Worm (Caenorhabditis elegans) whole organism, midembryonic: Measurements from ENCODE around the gene glb-13.
A peak's percentile ranks its signal among the peaks of the same experiment; 100 is the strongest.

ENCODE experiments used
- T22C8.4 ChIP-seq: fragments of 200-800 bp; sonication (Bioruptor generic); IDR thresholded peaks from 2 replicates; pipeline ENCODE4 v1.3.6; 2022; ENCODE audit warnings: missing genetic modification characterization, missing compliant biosample characterization
- cog-1 ChIP-seq: sonication (generic microtip); optimal IDR thresholded peaks from 2 replicates; lab custom pipeline; 2016; ENCODE audit warnings: missing genetic modification characterization, missing compliant biosample characterization
- flt-1 ChIP-seq: fragments of 200-800 bp; sonication (Bioruptor generic); IDR thresholded peaks from 2 replicates; pipeline ENCODE4 v1.3.6; 2022; ENCODE audit warnings: missing genetic modification characterization, missing compliant biosample characterization
- klf-2 ChIP-seq: fragments of 200-800 bp; sonication (Bioruptor generic); conservative IDR thresholded peaks from 2 replicates; pipeline ENCODE4 v1.3.6; 2022; ENCODE audit warnings: missing genetic modification reagents, missing genetic modification characterization, missing compliant biosample characterization
- med-1 ChIP-seq: sonication (generic microtip); optimal IDR thresholded peaks from 2 replicates; lab custom pipeline; 2017; ENCODE audit warnings: missing genetic modification characterization, mild to moderate bottlenecking, missing compliant biosample characterization, antibody characterized with exemption, missing genetic modification reagents; ENCODE audit not compliant: insufficient read depth
- ref-1 ChIP-seq: fragments of 200-800 bp; sonication (Bioruptor generic); conservative IDR thresholded peaks from 2 replicates; pipeline ENCODE4 v1.3.6; 2022; ENCODE audit warnings: missing genetic modification reagents, missing genetic modification characterization, missing compliant biosample characterization
- tab-1 ChIP-seq: fragments of 200-800 bp; sonication (Bioruptor generic); IDR thresholded peaks from 2 replicates; pipeline ENCODE4 v1.3.6; 2022; ENCODE audit warnings: missing genetic modification characterization, missing compliant biosample characterization
- ztf-23 ChIP-seq: fragments of 200-800 bp; sonication (Bioruptor generic); IDR thresholded peaks from 2 replicates; pipeline ENCODE4 v1.3.6; 2022; ENCODE audit warnings: missing genetic modification reagents, missing genetic modification characterization, missing compliant biosample characterization
- ztf-29 ChIP-seq: fragments of 200-800 bp; sonication (Bioruptor generic); IDR thresholded peaks from 2 replicates; pipeline ENCODE4 v1.3.6; 2022; ENCODE audit warnings: missing genetic modification reagents, missing genetic modification characterization, missing compliant biosample characterization

The glb-13 gene

DNA sequence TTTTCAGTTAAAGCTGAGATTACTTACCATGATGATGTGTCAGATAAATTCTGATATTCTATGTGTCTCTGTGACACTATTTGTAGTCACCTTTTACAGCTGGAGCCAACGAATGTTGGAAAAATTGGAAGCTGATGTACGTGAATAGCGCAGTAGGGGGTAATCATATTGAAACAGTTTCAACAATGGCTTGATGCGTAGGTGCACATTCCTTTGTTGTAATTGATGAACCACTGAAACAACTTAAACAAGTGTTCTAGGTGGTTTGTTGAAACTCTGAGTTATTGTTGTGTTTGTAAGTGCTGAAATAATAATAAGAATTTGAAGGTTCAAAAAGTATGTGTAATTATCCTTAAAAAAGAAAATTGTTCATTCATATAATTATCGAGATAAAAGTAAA, 21.6 kb downstream of the glb-13 start, which contains the start of gene nspc-12:
nspc-12 (minus strand) TSS at position 101 of the 400 bp plus-strand sequence.
- TF ChIP-seq cog-1 (tag; lab: Kevin White, UChicago) (no peak), flt-1 (GFP tag; lab: Robert Waterston, UW) (no peak), T22C8.4 (GFP tag; lab: Robert Waterston, UW) (no peak), klf-2 (no peak), tab-1 (GFP tag; lab: Robert Waterston, UW) (no peak), ztf-23 (GFP tag; lab: Robert Waterston, UW) (no peak), med-1 (GFP tag; lab: Kevin White, UChicago) (no peak), ref-1 (GFP tag; lab: Robert Waterston, UW) (no peak), ztf-29 (GFP tag; lab: Robert Waterston, UW) (no peak)

DNA sequence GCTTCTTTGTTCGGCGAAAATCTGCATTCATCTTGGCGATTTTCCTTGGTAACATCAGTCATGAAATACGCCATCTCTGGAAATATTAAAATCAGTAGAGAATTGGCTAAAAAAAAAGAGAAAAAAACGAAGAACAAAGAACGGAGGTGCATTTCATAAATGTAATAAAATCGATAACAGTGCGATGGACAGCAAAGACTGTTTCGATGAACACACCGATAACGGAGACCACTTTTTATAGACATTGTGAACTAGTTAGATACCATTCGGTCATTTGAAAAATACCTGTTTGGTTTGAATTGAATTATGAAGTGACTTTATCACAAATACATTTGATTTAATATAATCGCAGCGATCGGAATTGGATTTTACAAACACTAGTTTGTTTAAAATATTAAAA, 25.3 kb downstream of the glb-13 start, which contains the start of gene F42F12.4:
F42F12.4 (minus strand) TSS at position 76 of the 400 bp plus-strand sequence.
- no peak for TF ChIP-seq med-1 (GFP tag; lab: Kevin White, UChicago)
- no peak for TF ChIP-seq ztf-29 (GFP tag; lab: Robert Waterston, UW)
- no peak for TF ChIP-seq klf-2
- TF ChIP-seq tab-1 (GFP tag; lab: Robert Waterston, UW): no peak
- TF ChIP-seq ref-1 (GFP tag; lab: Robert Waterston, UW): no peak
- no peak for TF ChIP-seq ztf-23 (GFP tag; lab: Robert Waterston, UW)
- no peak for TF ChIP-seq cog-1 (tag; lab: Kevin White, UChicago)
- TF ChIP-seq T22C8.4 (GFP tag; lab: Robert Waterston, UW): no peak
- no peak for TF ChIP-seq flt-1 (GFP tag; lab: Robert Waterston, UW)

DNA sequence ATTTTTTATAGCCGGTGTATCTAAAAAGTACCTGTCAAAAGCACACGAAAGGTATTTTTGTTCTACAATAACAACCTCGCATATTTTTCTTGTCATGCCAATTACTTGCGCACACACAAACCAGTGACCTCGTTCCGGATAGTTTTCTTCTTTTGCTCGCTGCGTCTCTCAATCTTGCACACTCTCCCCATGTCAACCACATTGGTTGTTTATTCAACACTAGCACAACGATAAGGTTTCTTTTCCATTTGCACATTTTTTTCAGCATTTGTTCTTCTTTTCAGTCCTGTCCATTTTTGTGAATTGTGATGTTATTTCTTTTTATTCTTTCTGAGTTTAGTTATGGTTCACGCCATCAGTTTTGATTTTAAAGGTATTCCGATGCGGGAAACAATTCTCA, 28.0 kb downstream of the glb-13 start, which contains the start of gene F42F12.3:
F42F12.3 (plus strand) TSS at position 372 of the 400 bp plus-strand sequence.
- no peak for TF ChIP-seq ztf-23 (GFP tag; lab: Robert Waterston, UW)
- no peak for TF ChIP-seq cog-1 (tag; lab: Kevin White, UChicago)
- no peak for TF ChIP-seq tab-1 (GFP tag; lab: Robert Waterston, UW)
- TF ChIP-seq med-1 (GFP tag; lab: Kevin White, UChicago): no peak

DNA sequence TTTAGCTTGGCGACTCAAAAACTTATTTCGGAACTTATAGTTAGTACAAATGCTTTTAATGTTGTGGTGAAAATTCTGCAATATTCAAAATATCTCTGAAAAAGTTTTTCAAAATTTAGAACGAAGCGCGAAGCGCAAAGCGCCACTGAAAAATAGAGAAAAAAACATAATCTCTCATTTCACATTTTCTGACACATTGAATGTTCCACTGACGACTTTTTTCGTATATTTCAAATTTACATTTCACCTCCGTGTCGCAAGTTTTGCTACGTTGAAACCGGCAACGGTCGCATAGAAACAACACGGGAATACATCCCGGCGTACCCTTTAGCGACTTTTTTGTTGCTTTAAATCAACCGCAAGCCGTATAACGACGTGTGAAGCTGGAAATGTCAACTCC, 29.9 kb downstream of the glb-13 start, which contains the start of gene F42F12.14:
F42F12.14 (plus strand) TSS at position 301 of the 400 bp plus-strand sequence.
- TF ChIP-seq cog-1 (tag; lab: Kevin White, UChicago) (no peak), flt-1 (GFP tag; lab: Robert Waterston, UW) (no peak), ztf-23 (GFP tag; lab: Robert Waterston, UW) (no peak), tab-1 (GFP tag; lab: Robert Waterston, UW) (no peak), ztf-29 (GFP tag; lab: Robert Waterston, UW) (no peak), med-1 (GFP tag; lab: Kevin White, UChicago) (no peak), ref-1 (GFP tag; lab: Robert Waterston, UW) (no peak), klf-2 (no peak), T22C8.4 (GFP tag; lab: Robert Waterston, UW) (no peak)

DNA sequence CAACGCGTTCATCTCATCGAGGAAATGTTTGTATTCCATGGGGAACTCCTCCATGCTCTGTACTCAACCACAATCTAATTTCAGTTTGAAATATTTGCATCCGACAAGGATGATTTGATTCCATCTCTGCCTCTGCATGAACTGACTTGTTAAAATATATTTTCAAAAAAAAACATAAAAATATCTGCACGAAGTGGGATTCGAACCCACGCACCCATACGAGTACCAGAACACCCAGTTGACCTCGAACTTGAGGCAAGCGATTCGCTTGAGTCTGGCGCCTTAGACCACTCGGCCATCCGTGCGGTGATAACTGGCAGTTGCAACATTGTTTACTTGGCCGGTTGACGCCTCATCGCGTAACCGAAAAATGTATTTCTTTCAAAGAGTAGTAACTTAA, 30.4 kb downstream of the glb-13 start:
- TF ChIP-seq med-1 (GFP tag; lab: Kevin White, UChicago) (no peak), tab-1 (GFP tag; lab: Robert Waterston, UW) (peak; percentile 73; the same call in 1 of the 2 replicates), flt-1 (GFP tag; lab: Robert Waterston, UW) (no peak), ztf-29 (GFP tag; lab: Robert Waterston, UW) (0 out of 2 replicates have a peak, but pooled peaks have one; percentile 31), ztf-23 (GFP tag; lab: Robert Waterston, UW) (0 out of 2 replicates have a peak, but pooled peaks have one; percentile 7), ref-1 (GFP tag; lab: Robert Waterston, UW) (0 out of 2 replicates have a peak, but pooled peaks have one; percentile 21), cog-1 (tag; lab: Kevin White, UChicago) (no peak), T22C8.4 (GFP tag; lab: Robert Waterston, UW) (0 out of 2 replicates have a peak, but pooled peaks have one; percentile 19), klf-2 (no peak; the same call in 1 of the 2 replicates)

DNA sequence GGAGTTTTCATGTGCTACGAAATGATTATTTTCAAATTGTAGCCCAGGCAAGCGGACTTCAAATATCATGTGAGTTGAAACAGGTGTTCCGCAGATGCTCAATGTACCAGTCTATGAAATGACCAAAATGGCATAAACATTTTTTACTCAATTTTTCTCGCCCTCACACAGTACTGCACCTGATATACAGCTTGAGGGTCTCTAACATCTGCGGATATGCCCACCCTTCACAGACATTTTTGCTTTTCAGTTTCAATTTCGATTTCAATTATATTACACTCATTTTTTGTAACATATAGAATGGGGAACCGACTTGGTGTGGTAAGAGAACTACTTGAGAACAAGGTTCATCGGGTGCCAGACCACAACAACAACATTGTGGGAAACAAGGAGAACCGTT, 31.5 kb downstream of the glb-13 start, which contains the start of gene F42F12.11:
F42F12.11 (plus strand) TSS at position 301 of the 400 bp plus-strand sequence.
- TF ChIP-seq flt-1 (GFP tag; lab: Robert Waterston, UW) (no peak), klf-2 (no peak), ztf-23 (GFP tag; lab: Robert Waterston, UW) (no peak), med-1 (GFP tag; lab: Kevin White, UChicago) (no peak), ztf-29 (GFP tag; lab: Robert Waterston, UW) (no peak), cog-1 (tag; lab: Kevin White, UChicago) (no peak), T22C8.4 (GFP tag; lab: Robert Waterston, UW) (no peak), ref-1 (GFP tag; lab: Robert Waterston, UW) (no peak), tab-1 (GFP tag; lab: Robert Waterston, UW) (no peak)

DNA sequence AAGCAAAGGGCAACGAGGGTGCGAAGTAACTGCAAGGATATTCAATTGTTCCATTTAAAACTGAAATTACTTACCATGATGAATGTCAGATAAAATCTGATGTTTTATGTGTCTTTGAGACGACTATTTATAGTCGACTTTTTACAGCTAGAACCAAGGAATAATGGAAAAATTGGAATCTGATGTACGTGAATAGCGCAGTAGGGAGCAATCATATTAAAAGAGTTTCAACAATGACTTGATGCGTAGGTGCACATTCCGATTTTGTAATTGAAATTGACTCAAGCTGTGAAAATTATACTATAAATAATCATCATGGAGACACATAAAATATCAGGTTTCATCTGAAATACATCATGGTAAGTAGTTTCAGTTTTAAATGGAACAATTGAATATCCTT, 34.9 kb downstream of the glb-13 start, which contains the start of the genes nspc-9 and nspc-10:
nspc-9 (minus strand) TSS at position 101 of the 400 bp plus-strand sequence.
nspc-10 (plus strand) TSS at position 331 of the 400 bp plus-strand sequence.
- no peak for TF ChIP-seq ztf-29 (GFP tag; lab: Robert Waterston, UW)
- no peak for TF ChIP-seq ztf-23 (GFP tag; lab: Robert Waterston, UW)
- TF ChIP-seq cog-1 (tag; lab: Kevin White, UChicago): no peak
- TF ChIP-seq klf-2: no peak
- no peak for TF ChIP-seq T22C8.4 (GFP tag; lab: Robert Waterston, UW)
- no peak for TF ChIP-seq med-1 (GFP tag; lab: Kevin White, UChicago)
- no peak for TF ChIP-seq flt-1 (GFP tag; lab: Robert Waterston, UW)
- TF ChIP-seq ref-1 (GFP tag; lab: Robert Waterston, UW): no peak
- TF ChIP-seq tab-1 (GFP tag; lab: Robert Waterston, UW): no peak

DNA sequence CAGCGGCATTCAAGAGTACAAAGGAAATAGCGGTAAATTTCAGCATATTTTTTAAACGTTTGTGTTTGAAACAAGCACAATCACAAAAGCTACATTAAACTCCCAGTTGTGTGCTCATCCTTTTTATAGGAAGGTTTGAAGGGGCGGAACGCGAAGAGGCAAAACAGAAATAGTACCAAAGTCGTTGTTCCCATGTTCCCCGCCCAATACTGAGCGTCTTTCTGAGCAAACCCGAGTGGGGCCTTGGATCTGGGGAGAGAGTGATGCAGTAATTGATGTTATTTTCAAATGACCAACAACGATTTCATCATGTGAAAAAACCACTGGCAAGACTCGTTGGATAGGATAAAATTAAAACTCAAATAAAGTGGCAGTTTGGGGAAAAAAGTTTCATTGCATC, 36.9 kb downstream of the glb-13 start, which contains the start of gene zig-2:
zig-2 (minus strand) TSS at position 101 of the 400 bp plus-strand sequence.
- no peak for TF ChIP-seq T22C8.4 (GFP tag; lab: Robert Waterston, UW)
- TF ChIP-seq flt-1 (GFP tag; lab: Robert Waterston, UW): no peak
- TF ChIP-seq cog-1 (tag; lab: Kevin White, UChicago): no peak
- no peak for TF ChIP-seq klf-2
- TF ChIP-seq ztf-29 (GFP tag; lab: Robert Waterston, UW): no peak
- no peak for TF ChIP-seq med-1 (GFP tag; lab: Kevin White, UChicago)
- TF ChIP-seq tab-1 (GFP tag; lab: Robert Waterston, UW): no peak
- TF ChIP-seq ref-1 (GFP tag; lab: Robert Waterston, UW): no peak
- no peak for TF ChIP-seq ztf-23 (GFP tag; lab: Robert Waterston, UW)
